Worm (Caenorhabditis elegans) whole organism, late embryonic: Measurements from ENCODE around the gene nasp-2.

ENCODE experiments used
- ceh-24 ChIP-seq: sonication (generic microtip); optimal IDR thresholded peaks from 2 replicates; lab custom pipeline; 2016; ENCODE audit warnings: mild to moderate bottlenecking, missing genetic modification characterization, missing compliant biosample characterization
- ceh-34 ChIP-seq: sonication (generic microtip); optimal IDR thresholded peaks from 2 replicates; lab custom pipeline; 2016; ENCODE audit warnings: mild to moderate bottlenecking, missing genetic modification characterization, missing compliant biosample characterization
- elt-2 ChIP-seq: sonication (generic microtip); optimal IDR thresholded peaks from 2 replicates; lab custom pipeline; 2016; ENCODE audit warnings: missing genetic modification reagents, missing genetic modification characterization, missing compliant biosample characterization
- pha-4 ChIP-seq: fragments of 150-350 bp; optimal IDR thresholded peaks from 2 replicates; lab custom pipeline; 2018; ENCODE audit warnings: missing biosample characterization, missing genetic modification reagents, missing genetic modification characterization

DNA sequence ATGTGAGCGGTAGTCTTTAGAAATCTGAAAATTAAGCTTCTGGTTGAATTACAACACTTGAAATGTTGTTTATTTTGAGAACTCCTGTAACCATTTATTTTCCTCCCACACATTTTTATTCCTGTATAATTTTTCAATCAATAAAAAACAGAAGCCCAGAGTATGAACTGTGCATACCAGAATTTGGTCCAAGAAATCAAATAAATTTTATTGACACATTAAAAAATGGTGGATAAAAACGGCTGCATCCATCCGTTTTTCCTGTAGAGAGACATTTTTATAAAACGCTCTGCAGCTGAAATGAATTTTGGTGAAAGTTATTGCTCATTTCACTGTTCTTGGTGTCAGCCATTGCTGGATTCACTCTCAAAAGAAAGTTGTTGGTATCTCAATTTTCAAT, 14.8 kb downstream of the nasp-2 start, which contains the start of gene C26E1.1:
- TF ChIP-seq elt-2 (no peak), ceh-34 (no peak), pha-4 (tag; lab: Kevin White, UChicago) (no peak), ceh-24 (tag; lab: Kevin White, UChicago) (no peak)
